Worm (Caenorhabditis elegans): ENCODE results near the gene ins-32.

DNA sequence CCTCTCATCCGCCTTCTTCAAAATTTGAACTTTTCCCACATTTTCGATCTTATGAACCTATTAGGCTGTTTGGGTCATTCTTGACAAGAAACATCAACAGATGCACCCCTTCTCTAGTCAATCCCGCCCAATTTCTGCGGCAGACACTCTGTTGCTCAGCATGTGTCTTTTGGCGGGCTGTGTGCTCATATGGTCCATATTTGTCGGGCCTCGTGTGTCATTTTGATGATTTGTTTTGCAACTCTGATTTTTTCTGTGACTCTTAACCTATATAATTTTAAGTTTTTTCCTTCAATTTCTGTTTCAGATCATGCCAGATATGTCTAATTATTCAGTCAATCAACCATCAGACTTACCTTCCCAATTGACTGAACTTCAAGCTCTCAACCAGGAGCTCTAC lies 16.0 kb downstream of the ins-32 start, which contains the start of gene T24E12.13:
- TF ChIP-seq lim-6 (tag; optimal IDR thresholded peaks at IDR 0.05) (no peak), pqm-1 (tag; optimal IDR thresholded peaks at IDR 0.05) (no peak), pha-2 (tag; optimal IDR thresholded peaks at IDR 0.05) (no peak), unc-86 (tag; optimal IDR thresholded peaks at IDR 0.05) (no peak)
